1 fruit fly cellular context compared by ENCODE assay signal in the genomic region with DNA sequence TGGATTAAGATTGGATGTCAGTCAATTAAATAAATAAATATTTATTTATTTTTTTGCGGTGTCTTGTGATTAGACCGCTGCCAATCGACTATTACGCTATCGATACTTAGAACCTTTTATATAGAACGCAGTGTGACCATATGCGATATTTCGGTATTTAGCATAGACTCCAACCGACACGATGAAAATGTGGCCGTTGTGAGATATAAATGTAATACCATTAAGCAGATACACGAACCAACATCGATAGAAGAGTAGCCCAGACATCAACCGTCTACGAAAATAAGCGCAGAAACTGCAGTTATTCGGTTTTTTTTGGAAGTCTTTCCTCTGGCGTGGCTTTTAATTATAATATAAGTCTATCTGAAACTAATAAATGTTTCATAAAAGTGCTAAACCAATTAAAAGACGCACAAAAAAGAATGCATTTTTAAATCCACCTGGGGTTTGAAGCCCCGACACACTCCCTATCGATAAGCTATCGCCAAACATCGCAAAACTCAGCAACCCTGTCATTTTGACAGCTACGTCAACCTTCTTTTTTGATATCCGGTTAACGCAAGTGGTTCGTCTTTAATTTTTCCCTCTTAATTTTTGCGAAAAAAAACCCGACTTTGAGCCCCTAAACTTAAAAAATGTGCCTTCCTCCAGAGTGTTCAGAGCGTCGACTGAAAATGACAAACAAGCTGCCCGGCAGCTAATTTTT.
TF ChIP-seq lines count a peak whose summit lies in the region.

A gene (minus strand): TSS at position 142 of the 706 bp plus-strand sequence.
A gene (plus strand): TSS at position 533 of the 706 bp plus-strand sequence.

TF ChIP-seq in whole organism, embryonic, 481 proteins besides CTCF, POLR2A, EP300 and RAD21 (continued from another document and continues in another):
- TF ChIP-seq CG13123 (GFP tag; optimal IDR thresholded peaks at IDR 0.05; lab: Kevin White, UChicago) (no peak), Vsx1 (GFP tag; optimal IDR thresholded peaks at IDR 0.05; lab: Kevin White, UChicago) (peak; percentile 54), CG9817 (tag; optimal IDR thresholded peaks at IDR 0.05; lab: Kevin White, UChicago) (no peak), E2f1 (GFP tag; IDR thresholded peaks at IDR 0.05; lab: Robert Waterston, UW) (no peak), ash1 (GFP tag; optimal IDR thresholded peaks at IDR 0.05; lab: Kevin White, UChicago) (no peak), ssp (GFP tag; IDR thresholded peaks at IDR 0.05; lab: Robert Waterston, UW) (no peak), CkIIα-i1 (GFP tag; IDR thresholded peaks at IDR 0.05; lab: Robert Waterston, UW) (no peak), CG1647 (GFP tag; optimal IDR thresholded peaks at IDR 0.05; lab: Kevin White, UChicago) (no peak), lbe (GFP tag; optimal IDR thresholded peaks at IDR 0.05; lab: Kevin White, UChicago) (no peak), CG1603 (tag; optimal IDR thresholded peaks at IDR 0.05; lab: Kevin White, UChicago) (peak; percentile 40), zen (tag; optimal IDR thresholded peaks at IDR 0.05; lab: Kevin White, UChicago) (peak; percentile 25), Eip74EF (GFP tag; optimal IDR thresholded peaks at IDR 0.05; lab: Kevin White, UChicago) (peak in 1 of 2 experiments; percentile 34), Hr51 (GFP tag; optimal IDR thresholded peaks at IDR 0.05; lab: Kevin White, UChicago) (peak; percentile 43 to 54), yki (optimal IDR thresholded peaks at IDR 0.05; lab: Kevin White, UChicago) (peak; percentile 22), Bgb (GFP tag; IDR thresholded peaks at IDR 0.05; lab: Robert Waterston, UW; ENCODE audit: partially characterized antibody) (peak; percentile 72), CG8290 (GFP tag; optimal IDR thresholded peaks at IDR 0.05; lab: Kevin White, UChicago) (peak; percentile 56), CG8290 (tag; optimal IDR thresholded peaks at IDR 0.05; lab: Kevin White, UChicago) (peak; percentile 17 to 35), psq (GFP tag; optimal IDR thresholded peaks at IDR 0.05; lab: Kevin White, UChicago) (no peak), Ets65A (GFP tag; lab: Kevin White, UChicago) (peak; percentile 96), Scr (GFP tag; IDR thresholded peaks at IDR 0.05; lab: Robert Waterston, UW; ENCODE audit: partially characterized antibody) (peak; percentile 88), HmgZ (tag; optimal IDR thresholded peaks at IDR 0.05; lab: Kevin White, UChicago) (no peak), ro (GFP tag; IDR thresholded peaks at IDR 0.05; lab: Robert Waterston, UW) (no peak), CG3995 (GFP tag; optimal IDR thresholded peaks at IDR 0.05; lab: Kevin White, UChicago) (peak; percentile 8), Atf-2 (GFP tag; optimal IDR thresholded peaks at IDR 0.05; lab: Kevin White, UChicago) (peak; percentile 17), CG15696 (tag; optimal IDR thresholded peaks at IDR 0.05; lab: Kevin White, UChicago) (peak; percentile 22), CG7839 (tag; optimal IDR thresholded peaks at IDR 0.05; lab: Kevin White, UChicago) (peak; percentile 40), CG8089 (GFP tag; optimal IDR thresholded peaks at IDR 0.05; lab: Kevin White, UChicago) (peak; percentile 11), gt (GFP tag; IDR thresholded peaks at IDR 0.05; lab: Robert Waterston, UW) (no peak), CG17186 (GFP tag; optimal IDR thresholded peaks at IDR 0.05; lab: Kevin White, UChicago) (peak; percentile 61), CG12104 (GFP tag; optimal IDR thresholded peaks at IDR 0.05; lab: Kevin White, UChicago) (peak; percentile 82), CG6813 (GFP tag; optimal IDR thresholded peaks at IDR 0.05; lab: Kevin White, UChicago) (peak; percentile 41), CG14014 (GFP tag; IDR thresholded peaks at IDR 0.05; lab: Robert Waterston, UW) (peak; percentile 10; the same call in 1 of the 2 replicates), CG10321 (GFP tag; IDR thresholded peaks at IDR 0.05; lab: Robert Waterston, UW) (no peak), zf30C (GFP tag; optimal IDR thresholded peaks at IDR 0.05; lab: Kevin White, UChicago) (no peak), Dfd (GFP tag; optimal IDR thresholded peaks at IDR 0.05; lab: Kevin White, UChicago) (no peak), Med (GFP tag; lab: Kevin White, UChicago) (peak; percentile 90), org-1 (GFP tag; optimal IDR thresholded peaks at IDR 0.05; lab: Kevin White, UChicago) (peak; percentile 54), CG14965 (GFP tag; optimal IDR thresholded peaks at IDR 0.05; lab: Kevin White, UChicago; ENCODE audit: borderline replicate concordance) (no peak), CG17361 (GFP tag; IDR thresholded peaks at IDR 0.05; lab: Robert Waterston, UW) (peak; percentile 83), bsh (GFP tag; optimal IDR thresholded peaks at IDR 0.05; lab: Kevin White, UChicago) (peak in 1 of 2 experiments; percentile 25), pros (GFP tag; optimal IDR thresholded peaks at IDR 0.05; lab: Kevin White, UChicago) (no peak), Adf1 (GFP tag; IDR thresholded peaks at IDR 0.05; lab: Robert Waterston, UW) (no peak), CG34224 (GFP tag; IDR thresholded peaks at IDR 0.05; lab: Robert Waterston, UW; ENCODE audit: partially characterized antibody) (peak; percentile 67; the same call in 2 of the 3 replicates), pzg (GFP tag; optimal IDR thresholded peaks at IDR 0.05; lab: Kevin White, UChicago) (peak; percentile 85), nom (GFP tag; optimal IDR thresholded peaks at IDR 0.05; lab: Kevin White, UChicago) (peak; percentile 56), CG7745 (tag; optimal IDR thresholded peaks at IDR 0.05; lab: Kevin White, UChicago) (no peak), bcd (GFP tag; optimal IDR thresholded peaks at IDR 0.05; lab: Kevin White, UChicago) (peak; percentile 88), CG3407 (GFP tag; optimal IDR thresholded peaks at IDR 0.05; lab: Kevin White, UChicago) (peak; percentile 64), btn (GFP tag; optimal IDR thresholded peaks at IDR 0.05; lab: Kevin White, UChicago) (no peak), tap (tag; optimal IDR thresholded peaks at IDR 0.05; lab: Kevin White, UChicago) (no peak), CG12769 (tag; optimal IDR thresholded peaks at IDR 0.05; lab: Kevin White, UChicago) (no peak), cas (GFP tag; IDR thresholded peaks at IDR 0.05; lab: Robert Waterston, UW) (no peak), abd-A (tag; optimal IDR thresholded peaks at IDR 0.05; lab: Kevin White, UChicago) (no peak), fu2 (GFP tag; optimal IDR thresholded peaks at IDR 0.05; lab: Kevin White, UChicago) (no peak), CG2889 (GFP tag; IDR thresholded peaks at IDR 0.05; lab: Robert Waterston, UW) (no peak), chif (GFP tag; optimal IDR thresholded peaks at IDR 0.05; lab: Kevin White, UChicago) (peak; percentile 12 to 59), Side (GFP tag; optimal IDR thresholded peaks at IDR 0.05; lab: Kevin White, UChicago) (peak; percentile 45), Rx (GFP tag; IDR thresholded peaks at IDR 0.05; lab: Robert Waterston, UW) (peak; percentile 11; the same call in 1 of the 2 replicates), CG12299 (tag; optimal IDR thresholded peaks at IDR 0.05; lab: Kevin White, UChicago) (no peak), peb (GFP tag; IDR thresholded peaks at IDR 0.05; lab: Robert Waterston, UW) (no peak), pan (optimal IDR thresholded peaks at IDR 0.05; lab: Kevin White, UChicago) (no peak), pan (GFP tag; optimal IDR thresholded peaks at IDR 0.05 in 1 of 2, IDR thresholded peaks at IDR 0.05 in 1 of 2) (peak in 1 of 2 experiments; percentile 26), Ptx1 (GFP tag; IDR thresholded peaks at IDR 0.05; lab: Robert Waterston, UW) (no peak), usp (GFP tag; optimal IDR thresholded peaks at IDR 0.05; lab: Kevin White, UChicago) (no peak), CG3163 (GFP tag; optimal IDR thresholded peaks at IDR 0.05; lab: Kevin White, UChicago) (no peak), ken (GFP tag; IDR thresholded peaks at IDR 0.05; lab: Robert Waterston, UW) (peak; percentile 4; the same call in 1 of the 3 replicates), CG9215 (GFP tag; IDR thresholded peaks at IDR 0.05; lab: Robert Waterston, UW) (peak; percentile 54; the same call in 1 of the 2 replicates), CG18011 (GFP tag; optimal IDR thresholded peaks at IDR 0.05; lab: Kevin White, UChicago) (peak; percentile 42), CG4707 (GFP tag; optimal IDR thresholded peaks at IDR 0.05; lab: Kevin White, UChicago) (peak; percentile 38), jumu (GFP tag; optimal IDR thresholded peaks at IDR 0.05; lab: Kevin White, UChicago) (peak; percentile 24), CG15073 (GFP tag; optimal IDR thresholded peaks at IDR 0.05; lab: Kevin White, UChicago) (no peak), gfzf (GFP tag; optimal IDR thresholded peaks at IDR 0.05; lab: Kevin White, UChicago) (peak; percentile 89), tio (GFP tag; optimal IDR thresholded peaks at IDR 0.05; lab: Kevin White, UChicago) (no peak), Jarid2 (GFP tag; optimal IDR thresholded peaks at IDR 0.05; lab: Kevin White, UChicago) (peak; percentile 30), unc-4 (GFP tag; IDR thresholded peaks at IDR 0.05; lab: Robert Waterston, UW; ENCODE audit: partially characterized antibody) (peak; percentile 71), Tbp (GFP tag; optimal IDR thresholded peaks at IDR 0.05; lab: Kevin White, UChicago) (peak; percentile 45), Oli (tag; optimal IDR thresholded peaks at IDR 0.05; lab: Kevin White, UChicago) (peak; percentile 33), CG14710 (tag; optimal IDR thresholded peaks at IDR 0.05; lab: Kevin White, UChicago) (peak; percentile 90), CG14667 (GFP tag; IDR thresholded peaks at IDR 0.05; lab: Robert Waterston, UW) (no peak), CG11093 (GFP tag; IDR thresholded peaks at IDR 0.05; lab: Robert Waterston, UW) (no peak), CG10147 (GFP tag; optimal IDR thresholded peaks at IDR 0.05; lab: Kevin White, UChicago) (peak; percentile 72), Aef1 (GFP tag; IDR thresholded peaks at IDR 0.05; lab: Robert Waterston, UW) (no peak), mam (GFP tag; optimal IDR thresholded peaks at IDR 0.05; lab: Kevin White, UChicago) (peak; percentile 35), repo (GFP tag; optimal IDR thresholded peaks at IDR 0.05; lab: Kevin White, UChicago) (no peak), CG31365 (tag; optimal IDR thresholded peaks at IDR 0.05; lab: Kevin White, UChicago) (peak; percentile 11), Kr (GFP tag; optimal IDR thresholded peaks at IDR 0.05; lab: Kevin White, UChicago) (no peak), CG4424 (GFP tag; optimal IDR thresholded peaks at IDR 0.05; lab: Kevin White, UChicago) (peak; percentile 77), aop (GFP tag; IDR thresholded peaks at IDR 0.05; lab: Robert Waterston, UW) (no peak), slou (GFP tag; optimal IDR thresholded peaks at IDR 0.05; lab: Kevin White, UChicago) (peak; percentile 51), chinmo (GFP tag; IDR thresholded peaks at IDR 0.05; lab: Robert Waterston, UW; ENCODE audit: partially characterized antibody) (no peak), Poxn (GFP tag; IDR thresholded peaks at IDR 0.05; lab: Robert Waterston, UW) (no peak), CG6683 (GFP tag; optimal IDR thresholded peaks at IDR 0.05; lab: Kevin White, UChicago) (no peak), HmgD (GFP tag; optimal IDR thresholded peaks at IDR 0.05; lab: Kevin White, UChicago) (peak; percentile 1), gem (tag; optimal IDR thresholded peaks at IDR 0.05; lab: Kevin White, UChicago) (peak; percentile 36), MTF-1 (GFP tag; optimal IDR thresholded peaks at IDR 0.05; lab: Kevin White, UChicago; ENCODE audit: borderline replicate concordance) (peak; percentile 68), CG8944 (GFP tag; optimal IDR thresholded peaks at IDR 0.05; lab: Kevin White, UChicago) (no peak), maf-S (GFP tag; optimal IDR thresholded peaks at IDR 0.05; lab: Kevin White, UChicago) (peak; percentile 18), D (optimal IDR thresholded peaks at IDR 0.05; lab: Kevin White, UChicago) (no peak), D (GFP tag; optimal IDR thresholded peaks at IDR 0.05; lab: Kevin White, UChicago) (peak; percentile 62), ab (GFP tag; optimal IDR thresholded peaks at IDR 0.05; lab: Kevin White, UChicago) (no peak), tin (GFP tag; optimal IDR thresholded peaks at IDR 0.05; lab: Kevin White, UChicago) (peak; percentile 17), CG4282 (GFP tag; optimal IDR thresholded peaks at IDR 0.05; lab: Kevin White, UChicago) (peak; percentile 5), CG16863 (GFP tag; optimal IDR thresholded peaks at IDR 0.05; lab: Kevin White, UChicago) (peak; percentile 5), CG33557 (GFP tag; optimal IDR thresholded peaks at IDR 0.05; lab: Kevin White, UChicago) (peak; percentile 63), Nf-YC (tag; optimal IDR thresholded peaks at IDR 0.05; lab: Kevin White, UChicago) (peak; percentile 54), wor (GFP tag; IDR thresholded peaks at IDR 0.05; lab: Robert Waterston, UW) (no peak), dimm (GFP tag; IDR thresholded peaks at IDR 0.05; lab: Robert Waterston, UW) (no peak), CG10959 (GFP tag; IDR thresholded peaks at IDR 0.05; lab: Robert Waterston, UW) (no peak), CG7556 (GFP tag; optimal IDR thresholded peaks at IDR 0.05; lab: Kevin White, UChicago) (peak; percentile 51), pb (GFP tag; optimal IDR thresholded peaks at IDR 0.05; lab: Kevin White, UChicago) (peak; percentile 31), ERR (GFP tag; optimal IDR thresholded peaks at IDR 0.05; lab: Kevin White, UChicago) (no peak), zfh2 (GFP tag; optimal IDR thresholded peaks at IDR 0.05; lab: Kevin White, UChicago) (peak; percentile 61), CG7928 (GFP tag; optimal IDR thresholded peaks at IDR 0.05; lab: Kevin White, UChicago) (peak; percentile 62), pum (GFP tag; optimal IDR thresholded peaks at IDR 0.05; lab: Kevin White, UChicago) (no peak), MBD-R2 (GFP tag; IDR thresholded peaks at IDR 0.05; lab: Robert Waterston, UW) (peak; percentile 49; the same call in 1 of the 2 replicates), Xbp1 (GFP tag; optimal IDR thresholded peaks at IDR 0.05; lab: Kevin White, UChicago) (peak; percentile 47), Max (GFP tag; optimal IDR thresholded peaks at IDR 0.05; lab: Kevin White, UChicago) (peak; percentile 56), CG6272 (GFP tag; IDR thresholded peaks at IDR 0.05; lab: Robert Waterston, UW) (0 out of 2 replicates have a peak, but pooled peaks have one; percentile 13), otp (GFP tag; IDR thresholded peaks at IDR 0.05; lab: Robert Waterston, UW) (peak; percentile 39; the same call in 1 of the 3 replicates), CG32767 (GFP tag; IDR thresholded peaks at IDR 0.05; lab: Robert Waterston, UW) (no peak), Dip2 (GFP tag; IDR thresholded peaks at IDR 0.05; lab: Robert Waterston, UW) (no peak), dpn (GFP tag; optimal IDR thresholded peaks at IDR 0.05; lab: Kevin White, UChicago) (peak; percentile 33 to 59)
